Fruit fly (Drosophila melanogaster): ENCODE results near the gene CG6729.

dm6 chr2L:10709353-10709752 is 34.4 kb downstream of the CG6729 start, which contains the start of gene Lip2:
- TF ChIP-seq twi (tag; optimal IDR thresholded peaks at IDR 0.05), result no peak
- no peak for TF ChIP-seq chif (GFP tag; optimal IDR thresholded peaks at IDR 0.05)
- TF ChIP-seq so (GFP tag; IDR thresholded peaks at IDR 0.05), result no peak
- no peak for TF ChIP-seq zen (tag; optimal IDR thresholded peaks at IDR 0.05)
- no peak for TF ChIP-seq Chrac-16 (GFP tag; optimal IDR thresholded peaks at IDR 0.05)
- no peak for TF ChIP-seq CG10274 (GFP tag; optimal IDR thresholded peaks at IDR 0.05)
- no peak for TF ChIP-seq az2 (GFP tag; optimal IDR thresholded peaks at IDR 0.05)
- no peak for TF ChIP-seq Dfd (GFP tag; optimal IDR thresholded peaks at IDR 0.05)
- no peak for TF ChIP-seq fru (optimal IDR thresholded peaks at IDR 0.05)
- no peak for TF ChIP-seq Sox102F (GFP tag; optimal IDR thresholded peaks at IDR 0.05)
- no peak for TF ChIP-seq CG2116 (GFP tag; optimal IDR thresholded peaks at IDR 0.05)

Data from whole organism, embryonic.